Fruit fly (Drosophila melanogaster) whole organism, wandering third instar larva: Measurements from ENCODE around the gene Dhc36C.

Experiments used
- CG32264 ChIP-seq: fragments of 200-800 bp; sonication (Bioruptor generic); optimal IDR thresholded peaks from 2 replicates; lab custom pipeline; 2016; ENCODE audit warnings: missing biosample characterization, missing genetic modification characterization
- CG9705 ChIP-seq: fragments of 200-800 bp; sonication (Bioruptor generic); optimal IDR thresholded peaks from 2 replicates; lab custom pipeline; 2018; ENCODE audit warnings: missing biosample characterization, mild to moderate bottlenecking, missing genetic modification characterization
- CrebA ChIP-seq: fragments of 200-800 bp; sonication (Bioruptor generic); optimal IDR thresholded peaks from 2 replicates; lab custom pipeline; 2016; ENCODE audit warnings: missing biosample characterization, mild to moderate bottlenecking, missing genetic modification characterization, borderline replicate concordance
- Dfd ChIP-seq: fragments of >200 bp; optimal IDR thresholded peaks from 2 replicates; lab custom pipeline; 2017; ENCODE audit warnings: missing biosample characterization, missing genetic modification characterization
- Dif ChIP-seq: fragments of 200-275, 200-300 bp; sonication (Bioruptor generic); optimal IDR thresholded peaks from 2 replicates; lab custom pipeline; 2018; ENCODE audit warnings: missing biosample characterization, missing genetic modification characterization; ENCODE audit not compliant: partially characterized antibody
- HLH106 ChIP-seq: fragments of 200-800 bp; optimal IDR thresholded peaks from 3 replicates; lab custom pipeline; 2019; ENCODE audit warnings: missing biosample characterization, mild to moderate bottlenecking, missing genetic modification characterization, moderate library complexity
- Hnf4 ChIP-seq: fragments of 200-800 bp; sonication (Bioruptor generic); optimal IDR thresholded peaks from 2 replicates; lab custom pipeline; 2016; ENCODE audit warnings: missing biosample characterization, mild to moderate bottlenecking, missing genetic modification characterization
- Hr78 ChIP-seq: fragments of >200 bp; optimal IDR thresholded peaks from 2 replicates; lab custom pipeline; 2017; ENCODE audit warnings: missing biosample characterization, missing genetic modification characterization
- Hr83 ChIP-seq: fragments of 200-300 bp; sonication (Bioruptor generic); optimal IDR thresholded peaks from 2 replicates; lab custom pipeline; 2016; ENCODE audit warnings: missing biosample characterization, mild to moderate bottlenecking, missing genetic modification characterization, moderate library complexity; ENCODE audit not compliant: poor library complexity, severe bottlenecking
- Jra ChIP-seq: sonication (Bioruptor generic); optimal IDR thresholded peaks from 2 replicates; lab custom pipeline; 2016; ENCODE audit warnings: missing biosample characterization, missing genetic modification characterization
- Mio ChIP-seq: sonication (Bioruptor generic); optimal IDR thresholded peaks from 2 replicates; lab custom pipeline; 2016; ENCODE audit warnings: missing biosample characterization, missing genetic modification characterization
- Myc ChIP-seq: fragments of >200 bp; optimal IDR thresholded peaks from 2 replicates; lab custom pipeline; 2017
- N ChIP-seq: fragments of >200 bp; optimal IDR thresholded peaks from 2 replicates; lab custom pipeline; 2018; ENCODE audit warnings: missing biosample characterization, missing external identifiers, missing genetic modification characterization
- Rel ChIP-seq, 2 experiments: fragments of 200-800 bp; sonication (Bioruptor generic) in 1 of 2; optimal IDR thresholded peaks; 2 replicates in 1 of 2; 3 replicates in 1 of 2; lab custom pipeline; 2016 to 2019; ENCODE audit warnings: mild to moderate bottlenecking in 2 of 2, missing biosample characterization in 2 of 2, missing genetic modification characterization in 2 of 2, moderate library complexity in 1 of 2
- Sp1 ChIP-seq: fragments of 200-800 bp; sonication (Bioruptor generic); optimal IDR thresholded peaks from 3 replicates; lab custom pipeline; 2019; ENCODE audit warnings: missing biosample characterization, mild to moderate bottlenecking, missing genetic modification characterization, moderate library complexity
- Vsx2 ChIP-seq: fragments of 200-300, 225-300 bp; sonication (Bioruptor generic); optimal IDR thresholded peaks from 2 replicates; lab custom pipeline; 2018; ENCODE audit warnings: missing biosample characterization, missing genetic modification characterization; ENCODE audit not compliant: partially characterized antibody
- br ChIP-seq: fragments of 200-800 bp; sonication (Bioruptor generic); optimal IDR thresholded peaks from 2 replicates; lab custom pipeline; 2016; ENCODE audit warnings: missing biosample characterization, missing genetic modification characterization
- brk ChIP-seq: fragments of 200-800 bp; sonication (Bioruptor generic); optimal IDR thresholded peaks from 2 replicates; lab custom pipeline; 2016; ENCODE audit warnings: missing biosample characterization, mild to moderate bottlenecking, missing genetic modification characterization
- dmrt93B ChIP-seq: fragments of 200-800 bp; sonication (Bioruptor generic); optimal IDR thresholded peaks from 2 replicates; lab custom pipeline; 2018; ENCODE audit warnings: missing biosample characterization, mild to moderate bottlenecking, missing genetic modification characterization
- dsf ChIP-seq: sonication (Bioruptor generic); optimal IDR thresholded peaks from 2 replicates; lab custom pipeline; 2016; ENCODE audit warnings: missing biosample characterization, missing genetic modification characterization, borderline replicate concordance
- ey ChIP-seq: fragments of 200-800 bp; sonication (Bioruptor generic); optimal IDR thresholded peaks from 2 replicates; lab custom pipeline; 2016; ENCODE audit warnings: missing biosample characterization, missing genetic modification characterization
- foxo ChIP-seq, 2 experiments: fragments of 200-800 bp; sonication (Bioruptor generic); optimal IDR thresholded peaks; 2 replicates in 1 of 2; 3 replicates in 1 of 2; lab custom pipeline; 2016 to 2017; ENCODE audit warnings: missing biosample characterization in 2 of 2, missing genetic modification characterization in 2 of 2
- fru ChIP-seq: fragments of 200-800 bp; sonication (Bioruptor generic); optimal IDR thresholded peaks from 3 replicates; lab custom pipeline; 2016; ENCODE audit warnings: missing biosample characterization, mild to moderate bottlenecking, missing genetic modification characterization
- h ChIP-seq: fragments of 200-800 bp; sonication (Bioruptor generic); optimal IDR thresholded peaks from 3 replicates; lab custom pipeline; 2016; ENCODE audit warnings: missing biosample characterization, mild to moderate bottlenecking, missing genetic modification characterization
- jim ChIP-seq: fragments of 175-275, 200-325 bp; sonication (Bioruptor generic); optimal IDR thresholded peaks from 2 replicates; lab custom pipeline; 2016; ENCODE audit warnings: missing biosample characterization, mild to moderate bottlenecking, missing genetic modification characterization
- lola ChIP-seq: fragments of >200 bp; optimal IDR thresholded peaks from 2 replicates; lab custom pipeline; 2017; ENCODE audit warnings: missing biosample characterization, missing genetic modification characterization
- pan ChIP-seq: fragments of >200 bp; optimal IDR thresholded peaks from 2 replicates; lab custom pipeline; 2017
- rgr ChIP-seq: fragments of 200-800 bp; sonication (Bioruptor generic); optimal IDR thresholded peaks from 3 replicates; lab custom pipeline; 2016; ENCODE audit warnings: missing biosample characterization, mild to moderate bottlenecking, missing genetic modification characterization
- sage ChIP-seq: fragments of 200-800 bp; sonication (Bioruptor generic); optimal IDR thresholded peaks from 2 replicates; lab custom pipeline; 2016; ENCODE audit warnings: missing biosample characterization, mild to moderate bottlenecking, missing genetic modification characterization
- sv ChIP-seq: fragments of 200-800 bp; sonication (Bioruptor generic); optimal IDR thresholded peaks from 3 replicates; lab custom pipeline; 2016; ENCODE audit warnings: missing biosample characterization, missing genetic modification characterization
- tai ChIP-seq: sonication (Bioruptor generic); optimal IDR thresholded peaks from 2 replicates; lab custom pipeline; 2016; ENCODE audit warnings: missing biosample characterization, missing genetic modification characterization
- usp ChIP-seq: fragments of >200 bp; optimal IDR thresholded peaks from 2 replicates; lab custom pipeline; 2017; ENCODE audit warnings: missing biosample characterization, missing genetic modification characterization
- woc ChIP-seq: sonication (Bioruptor generic); optimal IDR thresholded peaks from 2 replicates; lab custom pipeline; 2016; ENCODE audit warnings: missing biosample characterization, mild to moderate bottlenecking, missing genetic modification characterization

Dhc36C gene

dm6 chr2L:17472582-17473524, 28.3 kb upstream of the Dhc36C start, which contains the start of gene BicD:
BicD (minus strand) TSS chr2L:17473215.
- TF ChIP-seq rgr (GFP tag; lab: Kevin White, UChicago) (peak; percentile 5), usp (no peak), sage (GFP tag; lab: Kevin White, UChicago) (no peak), CrebA (GFP tag; lab: Kevin White, UChicago) (no peak), Rel (GFP tag; optimal IDR thresholded peaks at IDR 0.05; lab: Kevin White, UChicago) (no peak), Rel (tag; optimal IDR thresholded peaks at IDR 0.05; lab: Kevin White, UChicago) (peak; percentile 16), lola (GFP tag; lab: Kevin White, UChicago) (no peak), HLH106 (tag; lab: Kevin White, UChicago) (peak; percentile 25), foxo (GFP tag; optimal IDR thresholded peaks at IDR 0.05; lab: Kevin White, UChicago) (peak in 1 of 2 experiments; percentile 20), CG32264 (GFP tag; lab: Kevin White, UChicago) (no peak), sv (GFP tag; lab: Kevin White, UChicago) (no peak), pan (lab: Kevin White, UChicago) (no peak), Hr78 (no peak), Dif (GFP tag; lab: Kevin White, UChicago) (no peak), Hr83 (no peak), Mio (GFP tag; lab: Kevin White, UChicago) (no peak), Sp1 (GFP tag; lab: Kevin White, UChicago) (peak; percentile 38), N (peak; percentile 54), Myc (lab: Kevin White, UChicago) (peak; percentile 25), Jra (GFP tag; lab: Kevin White, UChicago) (no peak), tai (GFP tag; lab: Kevin White, UChicago) (no peak)

- TF ChIP-seq br (no peak), HLH106 (tag; lab: Kevin White, UChicago) (no peak), jim (no peak), Myc (lab: Kevin White, UChicago) (peak; percentile 14), Vsx2 (no peak), ey (GFP tag; lab: Kevin White, UChicago) (no peak), Dfd (GFP tag; lab: Kevin White, UChicago) (no peak), CrebA (GFP tag; lab: Kevin White, UChicago) (no peak), h (GFP tag; lab: Kevin White, UChicago) (no peak), Jra (GFP tag; lab: Kevin White, UChicago) (peak; percentile 32), Rel (GFP tag; optimal IDR thresholded peaks at IDR 0.05; lab: Kevin White, UChicago) (no peak), Rel (tag; optimal IDR thresholded peaks at IDR 0.05; lab: Kevin White, UChicago) (peak; percentile 25), Hr78 (no peak), brk (no peak), fru (GFP tag; lab: Kevin White, UChicago) (no peak), foxo (GFP tag; optimal IDR thresholded peaks at IDR 0.05; lab: Kevin White, UChicago) (no peak), Hr83 (no peak), CG9705 (GFP tag; lab: Kevin White, UChicago) (no peak), N (no peak), woc (GFP tag; lab: Kevin White, UChicago) (no peak), CG32264 (GFP tag; lab: Kevin White, UChicago) (no peak), sv (GFP tag; lab: Kevin White, UChicago) (no peak), Dif (GFP tag; lab: Kevin White, UChicago) (no peak), dmrt93B (no peak), Sp1 (GFP tag; lab: Kevin White, UChicago) (peak; percentile 6), dsf (GFP tag; lab: Kevin White, UChicago) (no peak), sage (GFP tag; lab: Kevin White, UChicago) (no peak), Hnf4 (GFP tag; lab: Kevin White, UChicago) (no peak), rgr (GFP tag; lab: Kevin White, UChicago) (peak; percentile 33), usp (no peak), tai (GFP tag; lab: Kevin White, UChicago) (no peak)
Measured at dm6 chr2L:17477710-17478109, 23.5 kb upstream of the Dhc36C start, which contains the start of gene cass. cass (minus strand) TSS chr2L:17477888.
